Worm (Caenorhabditis elegans): ENCODE measurements around the gene ced-7.

DNA sequence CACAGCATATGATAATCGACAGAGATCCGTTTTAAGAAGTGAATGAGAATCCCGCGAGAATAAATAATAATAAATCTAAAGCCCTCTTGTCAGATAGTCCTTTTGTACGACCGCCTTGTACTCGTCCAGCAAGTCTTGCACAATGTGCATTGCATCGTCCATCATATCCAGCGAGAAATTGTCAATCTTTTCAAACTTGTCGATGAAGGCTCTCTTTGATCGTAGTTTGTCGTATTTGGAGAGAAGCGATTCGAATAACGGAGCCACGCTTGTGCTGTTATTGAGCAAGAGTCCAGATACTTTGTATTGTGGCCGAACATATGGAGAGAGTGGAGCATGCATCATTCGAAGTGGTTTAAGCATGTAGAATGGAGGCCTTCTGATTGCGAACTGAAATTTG lies 46.7 kb upstream of the ced-7 start:
- no peak for TF ChIP-seq mab-5 (tag; optimal IDR thresholded peaks at IDR 0.05)
- TF ChIP-seq lin-13 (tag; optimal IDR thresholded peaks at IDR 0.05), result no peak
- no peak for TF ChIP-seq elt-3 (tag; optimal IDR thresholded peaks at IDR 0.05)
- no peak for TF ChIP-seq unc-120 (tag; optimal IDR thresholded peaks at IDR 0.05; ENCODE audit: poor library complexity, severe bottlenecking)
- no peak for TF ChIP-seq unc-62 (GFP tag; optimal IDR thresholded peaks at IDR 0.05)
- no peak for TF ChIP-seq lsy-2 (tag; optimal IDR thresholded peaks at IDR 0.05)
- TF ChIP-seq nhr-12 (tag; optimal IDR thresholded peaks at IDR 0.05), result no peak
- no peak for TF ChIP-seq elt-1 (tag; optimal IDR thresholded peaks at IDR 0.05; ENCODE audit: borderline replicate concordance, insufficient read depth)
